Worm (Caenorhabditis elegans) whole organism, midembryonic: Measurements from ENCODE around the gene K09H11.15.

Source experiments
- T22C8.4 ChIP-seq: fragments of 200-800 bp; sonication (Bioruptor generic); IDR thresholded peaks from 2 replicates; pipeline ENCODE4 v1.3.6; 2022; ENCODE audit warnings: missing genetic modification characterization, missing compliant biosample characterization
- cog-1 ChIP-seq: sonication (generic microtip); optimal IDR thresholded peaks from 2 replicates; lab custom pipeline; 2016; ENCODE audit warnings: missing genetic modification characterization, missing compliant biosample characterization
- flt-1 ChIP-seq: fragments of 200-800 bp; sonication (Bioruptor generic); IDR thresholded peaks from 2 replicates; pipeline ENCODE4 v1.3.6; 2022; ENCODE audit warnings: missing genetic modification characterization, missing compliant biosample characterization
- klf-2 ChIP-seq: fragments of 200-800 bp; sonication (Bioruptor generic); conservative IDR thresholded peaks from 2 replicates; pipeline ENCODE4 v1.3.6; 2022; ENCODE audit warnings: missing genetic modification reagents, missing genetic modification characterization, missing compliant biosample characterization
- med-1 ChIP-seq: sonication (generic microtip); optimal IDR thresholded peaks from 2 replicates; lab custom pipeline; 2017; ENCODE audit warnings: missing genetic modification characterization, mild to moderate bottlenecking, missing compliant biosample characterization, antibody characterized with exemption, missing genetic modification reagents; ENCODE audit not compliant: insufficient read depth
- ref-1 ChIP-seq: fragments of 200-800 bp; sonication (Bioruptor generic); conservative IDR thresholded peaks from 2 replicates; pipeline ENCODE4 v1.3.6; 2022; ENCODE audit warnings: missing genetic modification reagents, missing genetic modification characterization, missing compliant biosample characterization
- tab-1 ChIP-seq: fragments of 200-800 bp; sonication (Bioruptor generic); IDR thresholded peaks from 2 replicates; pipeline ENCODE4 v1.3.6; 2022; ENCODE audit warnings: missing genetic modification characterization, missing compliant biosample characterization
- ztf-23 ChIP-seq: fragments of 200-800 bp; sonication (Bioruptor generic); IDR thresholded peaks from 2 replicates; pipeline ENCODE4 v1.3.6; 2022; ENCODE audit warnings: missing genetic modification reagents, missing genetic modification characterization, missing compliant biosample characterization
- ztf-29 ChIP-seq: fragments of 200-800 bp; sonication (Bioruptor generic); IDR thresholded peaks from 2 replicates; pipeline ENCODE4 v1.3.6; 2022; ENCODE audit warnings: missing genetic modification reagents, missing genetic modification characterization, missing compliant biosample characterization

K09H11.15 gene

ce11 chrV:5691665-5692407, 38.8 kb downstream of the K09H11.15 start, which contains the start of gene F25B4.8:
TSS of gene F25B4.8 (minus strand) at chrV:5691715.
- TF ChIP-seq T22C8.4 (GFP tag; lab: Robert Waterston, UW) (no peak), med-1 (GFP tag; lab: Kevin White, UChicago) (no peak), ztf-29 (GFP tag; lab: Robert Waterston, UW) (no peak), ref-1 (GFP tag; lab: Robert Waterston, UW) (no peak), ztf-23 (no peak), tab-1 (GFP tag; lab: Robert Waterston, UW) (no peak), cog-1 (tag; lab: Kevin White, UChicago) (no peak), klf-2 (GFP tag; lab: Robert Waterston, UW) (no peak)

- TF ChIP-seq klf-2 (GFP tag; lab: Robert Waterston, UW) (no peak), flt-1 (GFP tag; lab: Robert Waterston, UW) (no peak), med-1 (GFP tag; lab: Kevin White, UChicago) (no peak), ztf-29 (GFP tag; lab: Robert Waterston, UW) (no peak), ref-1 (GFP tag; lab: Robert Waterston, UW) (no peak), ztf-23 (no peak)
Measured at ce11 chrV:5687115-5687979, 43.3 kb downstream of the K09H11.15 start, which contains the start of gene F25B4.7. TSS of gene F25B4.7 (minus strand) at chrV:5687226.

- TF ChIP-seq ztf-29 (GFP tag; lab: Robert Waterston, UW) (no peak), med-1 (GFP tag; lab: Kevin White, UChicago) (no peak), flt-1 (GFP tag; lab: Robert Waterston, UW) (0 out of 2 replicates have a peak, but pooled peaks have one; percentile 27), tab-1 (GFP tag; lab: Robert Waterston, UW) (no peak), klf-2 (GFP tag; lab: Robert Waterston, UW) (no peak), ztf-23 (no peak), cog-1 (tag; lab: Kevin White, UChicago) (peak; percentile 39)
Measured at ce11 chrV:5684534-5684933, 46.1 kb downstream of the K09H11.15 start, which contains the start of the genes hmgs-1 and F25B4.4. TSS of gene hmgs-1 (minus strand) at chrV:5684589. TSS of gene F25B4.4 (plus strand) at chrV:5684873.

DNA sequence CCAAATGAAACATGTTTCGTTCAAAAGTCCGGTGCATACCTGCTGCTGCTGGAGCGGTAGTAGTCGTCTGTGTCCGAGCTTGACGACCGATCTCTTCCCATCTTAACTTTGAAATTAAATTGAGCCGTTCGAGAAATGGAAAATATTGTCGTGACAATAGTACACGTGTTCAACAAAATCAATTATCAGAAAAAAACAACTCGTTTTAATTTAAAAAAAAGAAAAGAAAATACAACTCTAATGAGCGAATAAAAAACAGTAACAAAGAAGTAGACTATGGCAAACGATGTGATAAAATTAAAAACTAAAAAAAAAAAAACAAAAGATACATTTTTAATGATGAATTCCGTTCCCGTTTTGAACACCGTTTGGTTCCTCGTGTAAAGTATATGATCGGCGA, 48.2 kb downstream of the K09H11.15 start, which contains the start of gene prp-39:
prp-39 (minus strand) TSS at position 101 of the 400 bp plus-strand sequence.
- TF ChIP-seq T22C8.4 (GFP tag; lab: Robert Waterston, UW) (no peak), cog-1 (tag; lab: Kevin White, UChicago) (no peak), ref-1 (GFP tag; lab: Robert Waterston, UW) (no peak), ztf-23 (no peak), flt-1 (GFP tag; lab: Robert Waterston, UW) (no peak), klf-2 (GFP tag; lab: Robert Waterston, UW) (no peak), ztf-29 (GFP tag; lab: Robert Waterston, UW) (no peak), tab-1 (GFP tag; lab: Robert Waterston, UW) (no peak), med-1 (GFP tag; lab: Kevin White, UChicago) (no peak)
